Worm (Caenorhabditis elegans): ENCODE results near the gene papl-1.

Gene papl-1

DNA sequence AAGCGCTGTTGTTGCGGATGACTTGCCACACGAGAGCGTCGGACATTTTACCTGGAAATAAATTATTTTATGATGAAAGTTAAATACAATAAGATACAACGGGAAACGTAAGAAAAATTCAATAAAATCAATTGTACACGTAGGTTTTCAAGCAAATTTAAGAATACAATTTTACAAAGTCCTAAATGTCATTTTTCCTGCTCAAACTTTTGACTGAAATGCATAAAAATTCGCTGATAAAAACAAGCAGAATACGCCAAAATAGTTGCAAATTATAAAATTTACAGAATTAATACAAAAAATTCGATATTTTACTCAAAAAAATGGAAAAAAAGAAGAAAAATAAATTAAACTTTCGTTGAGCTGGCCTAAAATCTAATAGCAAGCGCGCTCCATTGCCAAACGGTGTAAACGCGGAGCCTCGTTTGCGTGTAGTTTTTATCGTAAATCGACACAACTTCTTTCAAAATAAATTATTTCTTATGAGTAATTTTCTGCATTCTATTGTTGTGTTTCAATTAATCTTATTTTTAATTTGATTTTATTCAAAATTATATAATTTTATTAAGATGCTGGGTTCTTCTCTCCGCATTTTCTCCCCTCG lies 31.4 kb downstream of the papl-1 start, which contains the start of the genes rpl-28 and mrpl-49:
Gene rpl-28 (minus strand): TSS at position 51 of the 604 bp plus-strand sequence.
Gene mrpl-49 (plus strand): TSS at position 570 of the 604 bp plus-strand sequence.
- TF ChIP-seq C08G9.2 (tag; optimal IDR thresholded peaks at IDR 0.05) (no peak), ceh-31 (tag; optimal IDR thresholded peaks at IDR 0.05) (peak; percentile 58), tbx-2 (tag; optimal IDR thresholded peaks at IDR 0.05) (peak; percentile 16), dve-1 (tag; optimal IDR thresholded peaks at IDR 0.05) (peak; percentile 63), nfya-1 (tag; optimal IDR thresholded peaks at IDR 0.05) (peak; percentile 76), fkh-10 (GFP tag; optimal IDR thresholded peaks at IDR 0.05) (no peak), ceh-18 (tag; optimal IDR thresholded peaks at IDR 0.05) (peak; percentile 17), ceh-34 (tag; optimal IDR thresholded peaks at IDR 0.05) (peak; percentile 16), ceh-14 (tag; optimal IDR thresholded peaks at IDR 0.05) (peak; percentile 3), elt-2 (tag; optimal IDR thresholded peaks at IDR 0.05) (peak; percentile 36), unc-86 (tag; optimal IDR thresholded peaks at IDR 0.05) (peak; percentile 4), sdc-2 (tag; optimal IDR thresholded peaks at IDR 0.05) (no peak), unc-42 (tag; optimal IDR thresholded peaks at IDR 0.05) (peak; percentile 84), C38D4.7 (GFP tag; optimal IDR thresholded peaks at IDR 0.05) (no peak), ttx-3 (tag; optimal IDR thresholded peaks at IDR 0.05) (peak; percentile 5), hlh-8 (tag; optimal IDR thresholded peaks at IDR 0.05) (no peak)

- TF ChIP-seq ceh-31 (tag; optimal IDR thresholded peaks at IDR 0.05) (no peak), rnt-1 (tag; optimal IDR thresholded peaks at IDR 0.05) (no peak), T23F11.4 (GFP tag; optimal IDR thresholded peaks at IDR 0.05) (no peak), lim-6 (tag; optimal IDR thresholded peaks at IDR 0.05) (no peak), nhr-11 (tag; optimal IDR thresholded peaks at IDR 0.05) (no peak)
Observed at ce11 chrV:12727104-12727637, 32.4 kb downstream of the papl-1 start, which contains the start of gene R11D1.13. Gene R11D1.13, plus strand, starts transcription at chrV:12727154.

ce11 chrV:12725893-12726292 lies 33.7 kb downstream of the papl-1 start, which contains the start of gene R11D1.12:
Gene R11D1.12, minus strand, starts transcription at chrV:12725993.
- TF ChIP-seq ceh-48 (tag; optimal IDR thresholded peaks at IDR 0.05) (no peak), ama-1 (optimal IDR thresholded peaks at IDR 0.05) (no peak), nhr-232 (tag; optimal IDR thresholded peaks at IDR 0.05) (no peak), nhr-11 (tag; optimal IDR thresholded peaks at IDR 0.05) (no peak), ref-2 (tag; optimal IDR thresholded peaks at IDR 0.05) (no peak), pqm-1 (tag; optimal IDR thresholded peaks at IDR 0.05) (no peak), ceh-30 (tag; optimal IDR thresholded peaks at IDR 0.05) (no peak), elt-2 (tag; optimal IDR thresholded peaks at IDR 0.05) (no peak), lim-6 (tag; optimal IDR thresholded peaks at IDR 0.05) (no peak), ceh-19 (GFP tag; optimal IDR thresholded peaks at IDR 0.05) (no peak), sdc-2 (tag; optimal IDR thresholded peaks at IDR 0.05) (no peak), ahr-1 (tag; optimal IDR thresholded peaks at IDR 0.05) (no peak)

ce11 chrV:12719713-12720112 lies 39.8 kb downstream of the papl-1 start, which contains the start of gene R11D1.7:
Gene R11D1.7, plus strand, starts transcription at chrV:12720013.
- TF ChIP-seq unc-55 (GFP tag; optimal IDR thresholded peaks at IDR 0.05) (no peak), dmd-4 (tag; optimal IDR thresholded peaks at IDR 0.05; ENCODE audit: borderline replicate concordance) (no peak), K09A11.1 (tag; optimal IDR thresholded peaks at IDR 0.05; ENCODE audit: insufficient read depth) (no peak), unc-3 (GFP tag; conservative IDR thresholded peaks at IDR 0.05) (no peak), unc-3 (tag; optimal IDR thresholded peaks at IDR 0.05) (no peak), Y22D7AL.16 (tag; optimal IDR thresholded peaks at IDR 0.05) (no peak), ceh-48 (tag; optimal IDR thresholded peaks at IDR 0.05) (no peak), madf-2 (tag; optimal IDR thresholded peaks at IDR 0.05) (no peak), npax-4 (tag; optimal IDR thresholded peaks at IDR 0.05) (no peak), ceh-22 (tag; optimal IDR thresholded peaks at IDR 0.05) (no peak), sdc-2 (tag; optimal IDR thresholded peaks at IDR 0.05) (no peak), hlh-15 (tag; optimal IDR thresholded peaks at IDR 0.05) (no peak), fkh-6 (tag; optimal IDR thresholded peaks at IDR 0.05) (no peak), dve-1 (tag; optimal IDR thresholded peaks at IDR 0.05) (no peak), pat-9 (tag; optimal IDR thresholded peaks at IDR 0.05) (no peak), ceh-45 (GFP tag; IDR thresholded peaks at IDR 0.05) (no peak), unc-86 (tag; optimal IDR thresholded peaks at IDR 0.05) (no peak), pag-3 (tag; optimal IDR thresholded peaks at IDR 0.05; ENCODE audit: borderline replicate concordance) (no peak), C38D4.7 (GFP tag; optimal IDR thresholded peaks at IDR 0.05) (no peak), ref-2 (tag; optimal IDR thresholded peaks at IDR 0.05) (no peak), F13H6.1 (tag; optimal IDR thresholded peaks at IDR 0.05) (no peak)

Data from whole organism, late embryonic.